Worm (Caenorhabditis elegans): Measurements from ENCODE around the gene ghi-1.

DNA sequence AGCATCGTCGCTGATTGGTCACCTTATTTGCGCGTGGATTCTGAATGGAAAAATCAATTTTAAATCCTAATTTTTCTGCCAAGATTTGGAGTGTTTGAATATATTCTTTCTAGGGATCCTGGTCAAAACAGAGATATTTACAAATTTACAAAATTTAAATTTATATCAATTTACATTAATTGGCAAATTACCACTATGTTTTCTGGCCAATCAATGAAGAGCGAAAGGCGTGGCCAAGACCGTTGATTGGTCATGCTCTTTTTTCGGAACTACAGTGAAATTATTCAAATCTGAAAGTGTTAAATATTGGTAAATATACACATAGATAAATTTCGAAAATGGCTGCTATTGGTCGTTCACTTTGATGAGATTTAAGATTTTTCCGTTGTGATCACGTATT, 3.8 kb upstream of the ghi-1 start:
- TF ChIP-seq fkh-10 (GFP tag; optimal IDR thresholded peaks at IDR 0.05): no peak
- no peak for TF ChIP-seq mdl-1 (tag; optimal IDR thresholded peaks at IDR 0.05)
- no peak for TF ChIP-seq fkh-2 (tag; optimal IDR thresholded peaks at IDR 0.05)
- TF ChIP-seq ztf-4 (tag; optimal IDR thresholded peaks at IDR 0.05): no peak
- no peak for TF ChIP-seq nhr-237 (tag; optimal IDR thresholded peaks at IDR 0.05)
- no peak for TF ChIP-seq nhr-25 (tag; optimal IDR thresholded peaks at IDR 0.05)
- no peak for TF ChIP-seq nhr-11 (tag; optimal IDR thresholded peaks at IDR 0.05)
- no peak for TF ChIP-seq zag-1 (tag; optimal IDR thresholded peaks at IDR 0.05)
- TF ChIP-seq unc-39 (tag; optimal IDR thresholded peaks at IDR 0.05): no peak
- TF ChIP-seq nhr-76 (tag; optimal IDR thresholded peaks at IDR 0.05): no peak
- TF ChIP-seq ceh-28 (tag; optimal IDR thresholded peaks at IDR 0.05): no peak
- TF ChIP-seq snpc-4 (tag; optimal IDR thresholded peaks at IDR 0.05): no peak
- TF ChIP-seq unc-62 (GFP tag; optimal IDR thresholded peaks at IDR 0.05): no peak
- TF ChIP-seq ceh-82 (tag; optimal IDR thresholded peaks at IDR 0.05): no peak

Measured in whole organism, L3 larva.